Fruit fly (Drosophila melanogaster): ENCODE results near the gene CG43169.

CG43169 gene

DNA sequence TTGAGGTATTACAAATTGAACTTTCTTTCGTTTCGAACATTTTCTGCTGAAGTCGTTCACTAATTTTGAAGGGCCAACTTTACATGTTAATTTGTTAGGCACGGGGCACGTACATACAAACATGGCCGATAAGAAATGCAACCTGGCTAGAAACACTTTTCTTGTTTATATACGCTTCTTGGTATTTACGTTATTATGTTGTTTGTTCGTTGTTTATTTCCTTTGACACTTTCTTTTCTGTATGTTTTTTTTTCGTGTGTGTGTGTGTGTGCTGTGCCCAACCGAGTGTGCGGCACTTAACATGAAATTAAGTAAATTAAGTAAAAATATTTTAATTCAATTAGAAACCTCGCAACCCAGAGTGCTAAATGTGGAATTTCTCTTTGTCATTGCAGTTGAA is 37.2 kb upstream of the CG43169 start (continued):
- TF ChIP-seq CG15269 (tag; optimal IDR thresholded peaks at IDR 0.05) (no peak), lilli (GFP tag; optimal IDR thresholded peaks at IDR 0.05) (no peak), CG14710 (tag; optimal IDR thresholded peaks at IDR 0.05) (peak; percentile 58), gem (tag; optimal IDR thresholded peaks at IDR 0.05) (peak; percentile 60), D19B (GFP tag; optimal IDR thresholded peaks at IDR 0.05) (no peak), CG17912 (GFP tag; optimal IDR thresholded peaks at IDR 0.05) (no peak), ttk (GFP tag; IDR thresholded peaks at IDR 0.05) (0 out of 2 replicates have a peak, but pooled peaks have one; percentile 16), Vsx1 (GFP tag; optimal IDR thresholded peaks at IDR 0.05) (peak; percentile 3), CG4404 (GFP tag; IDR thresholded peaks at IDR 0.05) (no peak), CG6175 (GFP tag; IDR thresholded peaks at IDR 0.05) (no peak), pfk (GFP tag; optimal IDR thresholded peaks at IDR 0.05) (no peak), her (GFP tag; optimal IDR thresholded peaks at IDR 0.05) (no peak), NC2α (GFP tag; optimal IDR thresholded peaks at IDR 0.05) (no peak), fu2 (GFP tag; optimal IDR thresholded peaks at IDR 0.05) (no peak), tio (GFP tag; optimal IDR thresholded peaks at IDR 0.05) (no peak), lab (GFP tag; optimal IDR thresholded peaks at IDR 0.05) (peak; percentile 39), CG1647 (GFP tag; optimal IDR thresholded peaks at IDR 0.05) (peak; percentile 2), CG10321 (GFP tag; IDR thresholded peaks at IDR 0.05) (no peak), CG12219 (GFP tag; optimal IDR thresholded peaks at IDR 0.05) (peak; percentile 27), tup (GFP tag; optimal IDR thresholded peaks at IDR 0.05) (peak; percentile 20), CG8290 (GFP tag; optimal IDR thresholded peaks at IDR 0.05) (peak; percentile 12), CG8290 (tag; optimal IDR thresholded peaks at IDR 0.05) (peak in 1 of 2 experiments; percentile 1), tna (GFP tag; IDR thresholded peaks at IDR 0.05; ENCODE audit: partially characterized antibody) (no peak), CkIIα-i1 (GFP tag; IDR thresholded peaks at IDR 0.05) (no peak), cwo (GFP tag; optimal IDR thresholded peaks at IDR 0.05) (no peak), CG14860 (GFP tag; IDR thresholded peaks at IDR 0.05; ENCODE audit: partially characterized antibody) (no peak), Hr78 (GFP tag; optimal IDR thresholded peaks at IDR 0.05) (no peak), psq (GFP tag; optimal IDR thresholded peaks at IDR 0.05) (no peak), CG6654 (GFP tag; optimal IDR thresholded peaks at IDR 0.05) (no peak), eve (GFP tag; optimal IDR thresholded peaks at IDR 0.05) (peak in 1 of 2 experiments; percentile 24), CG12071 (GFP tag; optimal IDR thresholded peaks at IDR 0.05) (no peak), CG8281 (tag; optimal IDR thresholded peaks at IDR 0.05) (no peak), Hsf (GFP tag; optimal IDR thresholded peaks at IDR 0.05) (no peak), CG10462 (GFP tag; optimal IDR thresholded peaks at IDR 0.05) (no peak), CG8089 (GFP tag; optimal IDR thresholded peaks at IDR 0.05) (peak; percentile 3), Ravus (GFP tag; IDR thresholded peaks at IDR 0.05) (no peak), onecut (GFP tag; IDR thresholded peaks at IDR 0.05) (no peak; the same call in 1 of the 2 replicates), CG10979 (tag; optimal IDR thresholded peaks at IDR 0.05) (peak; percentile 31), odd (GFP tag; optimal IDR thresholded peaks at IDR 0.05) (peak; percentile 63), CG12769 (tag; optimal IDR thresholded peaks at IDR 0.05) (no peak), CG1792 (GFP tag; optimal IDR thresholded peaks at IDR 0.05) (no peak), CG10543 (GFP tag; optimal IDR thresholded peaks at IDR 0.05) (no peak), CG10654 (GFP tag; optimal IDR thresholded peaks at IDR 0.05) (no peak), CG8765 (GFP tag; IDR thresholded peaks at IDR 0.05) (no peak), Tbp (GFP tag; optimal IDR thresholded peaks at IDR 0.05) (no peak), mld (GFP tag; IDR thresholded peaks at IDR 0.05; ENCODE audit: partially characterized antibody) (no peak), Mad (GFP tag; optimal IDR thresholded peaks at IDR 0.05) (no peak), CG5953 (GFP tag; IDR thresholded peaks at IDR 0.05) (0 out of 2 replicates have a peak, but pooled peaks have one; percentile 25), CG13775 (GFP tag; optimal IDR thresholded peaks at IDR 0.05) (no peak), CG43689 (GFP tag; IDR thresholded peaks at IDR 0.05) (no peak), kay (GFP tag; optimal IDR thresholded peaks at IDR 0.05) (no peak), NK7.1 (GFP tag; optimal IDR thresholded peaks at IDR 0.05) (no peak)

Measured in whole organism, embryonic.